Fruit fly (Drosophila melanogaster) whole organism, embryonic: ENCODE data around the gene CG15740.

ENCODE experiments used
- Bgb ChIP-seq: fragments of 200-800 bp; sonication (Bioruptor generic); IDR thresholded peaks from 2 replicates; pipeline ENCODE4 v1.3.6; 2022; ENCODE audit warnings: missing biosample characterization, missing genetic modification characterization; ENCODE audit not compliant: partially characterized antibody
- CG10209 ChIP-seq: fragments of 200-800 bp; sonication (Bioruptor generic); optimal IDR thresholded peaks from 3 replicates; lab custom pipeline; 2017; ENCODE audit warnings: missing biosample characterization, mild to moderate bottlenecking, missing genetic modification characterization, missing genetic modification reagents
- CG10431 ChIP-seq: fragments of 200-800 bp; sonication (Bioruptor generic); optimal IDR thresholded peaks from 3 replicates; lab custom pipeline; 2018; ENCODE audit warnings: missing biosample characterization, mild to moderate bottlenecking, missing genetic modification characterization
- CG10959 ChIP-seq: fragments of 200-800 bp; sonication (Bioruptor generic); IDR thresholded peaks from 2 replicates; pipeline ENCODE4 v1.3.6; 2022; ENCODE audit warnings: missing biosample characterization, missing genetic modification characterization
- CG11398 ChIP-seq: fragments of 200-800 bp; sonication (Bioruptor generic); optimal IDR thresholded peaks from 2 replicates; lab custom pipeline; 2016; ENCODE audit warnings: missing biosample characterization, missing genetic modification characterization
- CG11504 ChIP-seq: fragments of 200-800 bp; sonication (Bioruptor generic); optimal IDR thresholded peaks from 3 replicates; lab custom pipeline; 2019; ENCODE audit warnings: missing biosample characterization, mild to moderate bottlenecking, missing genetic modification characterization, moderate library complexity
- CG12219 ChIP-seq: fragments of 200-800 bp; sonication (Bioruptor generic); optimal IDR thresholded peaks from 3 replicates; lab custom pipeline; 2018; ENCODE audit warnings: missing biosample characterization, mild to moderate bottlenecking, missing genetic modification characterization
- CG12236 ChIP-seq: fragments of 200-800 bp; sonication (Bioruptor generic); optimal IDR thresholded peaks from 2 replicates; lab custom pipeline; 2016; ENCODE audit warnings: missing biosample characterization, missing genetic modification characterization
- CG13424 ChIP-seq: fragments of 200-800 bp; sonication (Bioruptor generic); optimal IDR thresholded peaks from 2 replicates; lab custom pipeline; 2019; ENCODE audit warnings: missing biosample characterization, mild to moderate bottlenecking, missing genetic modification characterization, moderate library complexity
- CG14860 ChIP-seq: fragments of 200-800 bp; sonication (Bioruptor generic); IDR thresholded peaks from 3 replicates; pipeline ENCODE4 v1.3.6; 2022; ENCODE audit warnings: missing biosample characterization, missing genetic modification characterization; ENCODE audit not compliant: partially characterized antibody
- CG14965 ChIP-seq: fragments of 200-800 bp; sonication (Bioruptor generic); optimal IDR thresholded peaks from 2 replicates; lab custom pipeline; 2016; ENCODE audit warnings: missing biosample characterization, missing genetic modification characterization, borderline replicate concordance
- CG15479 ChIP-seq: fragments of 200-800 bp; sonication (Bioruptor generic); optimal IDR thresholded peaks from 3 replicates; lab custom pipeline; 2019; ENCODE audit warnings: missing biosample characterization, mild to moderate bottlenecking, missing genetic modification characterization, moderate library complexity
- CG15601 ChIP-seq: fragments of 200-800 bp; sonication (Bioruptor generic); optimal IDR thresholded peaks from 3 replicates; lab custom pipeline; 2019; ENCODE audit warnings: missing biosample characterization, mild to moderate bottlenecking, missing genetic modification characterization, moderate library complexity
- CG15696 ChIP-seq: fragments of 200-800 bp; sonication (Bioruptor generic); optimal IDR thresholded peaks from 2 replicates; lab custom pipeline; 2019; ENCODE audit warnings: missing biosample characterization, mild to moderate bottlenecking, missing genetic modification characterization, moderate library complexity
- CG17186 ChIP-seq: fragments of 200-800 bp; sonication (Bioruptor generic); optimal IDR thresholded peaks from 3 replicates; lab custom pipeline; 2017; ENCODE audit warnings: missing biosample characterization, missing genetic modification reagents, missing genetic modification characterization
- CG17568 ChIP-seq: fragments of 200-800 bp; sonication (Bioruptor generic); optimal IDR thresholded peaks from 2 replicates; lab custom pipeline; 2018; ENCODE audit warnings: missing biosample characterization, mild to moderate bottlenecking, missing genetic modification characterization, moderate library complexity
- CG18011 ChIP-seq: fragments of 200-800 bp; sonication (Bioruptor generic); optimal IDR thresholded peaks from 2 replicates; lab custom pipeline; 2017; ENCODE audit warnings: missing biosample characterization, missing genetic modification characterization, mild to moderate bottlenecking, moderate library complexity, missing genotype
- CG33557 ChIP-seq: fragments of 200-800 bp; sonication (Bioruptor generic); optimal IDR thresholded peaks from 2 replicates; lab custom pipeline; 2019; ENCODE audit warnings: missing biosample characterization, mild to moderate bottlenecking, missing genetic modification characterization, moderate library complexity
- CG7372 ChIP-seq: fragments of 200-800 bp; sonication (Bioruptor generic); IDR thresholded peaks from 2 replicates; pipeline ENCODE4 v1.3.6; 2022; ENCODE audit warnings: missing biosample characterization, missing genetic modification characterization
- CG7987 ChIP-seq: fragments of 200-800 bp; sonication (Bioruptor generic); optimal IDR thresholded peaks from 2 replicates; lab custom pipeline; 2018; ENCODE audit warnings: missing biosample characterization, mild to moderate bottlenecking, missing genetic modification characterization, moderate library complexity
- CG8290 ChIP-seq, 3 experiments: fragments of 200-800 bp; sonication (Bioruptor generic); optimal IDR thresholded peaks; 2 replicates each; lab custom pipeline; 2016 to 2019; ENCODE audit warnings: missing biosample characterization in 3 of 3, missing genetic modification characterization in 3 of 3, mild to moderate bottlenecking in 2 of 3, moderate library complexity in 1 of 3
- Dip2 ChIP-seq: fragments of 200-800 bp; sonication (Bioruptor generic); IDR thresholded peaks from 2 replicates; pipeline ENCODE4 v1.3.6; 2022; ENCODE audit warnings: missing biosample characterization, missing genetic modification characterization
- Elba2 ChIP-seq: fragments of 200-800 bp; sonication (Bioruptor generic); optimal IDR thresholded peaks from 3 replicates; lab custom pipeline; 2016; ENCODE audit warnings: missing biosample characterization, missing genetic modification characterization
- Hand ChIP-seq: fragments of 200-800 bp; sonication (Bioruptor generic); optimal IDR thresholded peaks from 2 replicates; lab custom pipeline; 2017; ENCODE audit warnings: mild to moderate bottlenecking, missing biosample characterization, missing genetic modification reagents, missing genetic modification characterization
- Jarid2 ChIP-seq: fragments of 200-800 bp; sonication (Bioruptor generic); optimal IDR thresholded peaks from 3 replicates; lab custom pipeline; 2017; ENCODE audit warnings: mild to moderate bottlenecking, missing biosample characterization, missing genetic modification reagents, missing genetic modification characterization
- Med ChIP-seq: fragments of 200-800 bp; sonication (Bioruptor generic); peaks from one replicate; lab custom pipeline; 2016; ENCODE audit warnings: missing biosample characterization, missing genetic modification characterization, mild to moderate bottlenecking, inconsistent platforms, moderate library complexity
- NK7.1 ChIP-seq: fragments of 200-800 bp; sonication (Bioruptor generic); optimal IDR thresholded peaks from 3 replicates; lab custom pipeline; 2016; ENCODE audit warnings: missing biosample characterization, missing genetic modification characterization
- Side ChIP-seq: fragments of 200-800 bp; sonication (Bioruptor generic); optimal IDR thresholded peaks from 2 replicates; lab custom pipeline; 2016; ENCODE audit warnings: missing biosample characterization, missing genetic modification characterization
- Six4 ChIP-seq: fragments of 200-800 bp; sonication (Bioruptor generic); optimal IDR thresholded peaks from 2 replicates; lab custom pipeline; 2016; ENCODE audit warnings: missing biosample characterization, missing genetic modification characterization
- Sox100B ChIP-seq: fragments of 200-800 bp; sonication (Bioruptor generic); optimal IDR thresholded peaks from 3 replicates; lab custom pipeline; 2018; ENCODE audit warnings: missing biosample characterization, mild to moderate bottlenecking, missing genetic modification characterization
- Sox102F ChIP-seq: fragments of 200-800 bp; sonication (Bioruptor generic); optimal IDR thresholded peaks from 2 replicates; lab custom pipeline; 2018; ENCODE audit warnings: missing biosample characterization, mild to moderate bottlenecking, missing genetic modification characterization, moderate library complexity
- Ssrp ChIP-seq: fragments of 200-800 bp; sonication (Bioruptor generic); optimal IDR thresholded peaks from 2 replicates; lab custom pipeline; 2018; ENCODE audit warnings: missing biosample characterization, mild to moderate bottlenecking, missing genetic modification characterization, moderate library complexity
- Stat92E ChIP-seq, 3 experiments: fragments of >200 bp in 2 of 3; fragments of 200-800 bp in 1 of 3; sonication (Bioruptor generic) in 1 of 3; optimal IDR thresholded peaks; 2 replicates each; lab custom pipeline; 2017 to 2019; ENCODE audit warnings: missing biosample characterization in 3 of 3, missing genetic modification characterization in 3 of 3, mild to moderate bottlenecking in 1 of 3, moderate library complexity in 1 of 3
- ac ChIP-seq: fragments of 200-800 bp; sonication (Bioruptor generic); optimal IDR thresholded peaks from 3 replicates; lab custom pipeline; 2017; ENCODE audit warnings: missing biosample characterization, mild to moderate bottlenecking, missing genetic modification characterization
- ato ChIP-seq: fragments of 200-800 bp; sonication (Bioruptor generic); IDR thresholded peaks from 2 replicates; pipeline ENCODE4 v1.3.6; 2022; ENCODE audit warnings: missing biosample characterization, missing genetic modification characterization; ENCODE audit not compliant: partially characterized antibody
- bowl ChIP-seq: fragments of 200-800 bp; sonication (Bioruptor generic); IDR thresholded peaks from 2 replicates; pipeline ENCODE4 v1.3.6; 2022; ENCODE audit warnings: missing biosample characterization, missing genetic modification characterization
- chn ChIP-seq: fragments of 200-800 bp; sonication (Bioruptor generic); optimal IDR thresholded peaks from 2 replicates; lab custom pipeline; 2016; ENCODE audit warnings: missing biosample characterization, missing genetic modification characterization
- dm ChIP-seq: fragments of 200-800 bp; sonication (Bioruptor generic); optimal IDR thresholded peaks from 3 replicates; lab custom pipeline; 2016; ENCODE audit warnings: missing biosample characterization, missing genetic modification characterization
- fd96Cb ChIP-seq: fragments of 200-800 bp; sonication (Bioruptor generic); optimal IDR thresholded peaks from 2 replicates; lab custom pipeline; 2018; ENCODE audit warnings: missing biosample characterization, mild to moderate bottlenecking, missing genetic modification characterization, moderate library complexity
- grau ChIP-seq: fragments of 200-800 bp; optimal IDR thresholded peaks from 3 replicates; lab custom pipeline; 2019; ENCODE audit warnings: missing biosample characterization, mild to moderate bottlenecking, missing genetic modification characterization, moderate library complexity
- ken ChIP-seq: fragments of 200-800 bp; sonication (Bioruptor generic); IDR thresholded peaks from 3 replicates; pipeline ENCODE4 v1.3.6; 2022; ENCODE audit warnings: missing biosample characterization, missing genetic modification characterization
- odd ChIP-seq: fragments of 200-800 bp; sonication (Bioruptor generic); optimal IDR thresholded peaks from 2 replicates; lab custom pipeline; 2017; ENCODE audit warnings: missing biosample characterization, mild to moderate bottlenecking, missing genetic modification characterization
- otp ChIP-seq: fragments of 200-800 bp; sonication (Bioruptor generic); IDR thresholded peaks from 3 replicates; pipeline ENCODE4, ENCODE4 v1.3.6; 2022; ENCODE audit warnings: missing biosample characterization, missing genetic modification characterization
- pum ChIP-seq: fragments of 200-800 bp; sonication (Bioruptor generic); optimal IDR thresholded peaks from 2 replicates; lab custom pipeline; 2016; ENCODE audit warnings: missing biosample characterization, missing genetic modification characterization
- ranshi ChIP-seq: fragments of 200-800 bp; sonication (Bioruptor generic); IDR thresholded peaks from 2 replicates; pipeline ENCODE4 v1.3.6; 2022; ENCODE audit warnings: missing biosample characterization, missing genetic modification characterization
- seq ChIP-seq: fragments of 200-800 bp; sonication (Bioruptor generic); IDR thresholded peaks from 2 replicates; pipeline ENCODE4 v1.3.6; 2022; ENCODE audit warnings: missing biosample characterization, missing genetic modification characterization
- slou ChIP-seq: fragments of 200-800 bp; sonication (Bioruptor generic); optimal IDR thresholded peaks from 3 replicates; lab custom pipeline; 2016; ENCODE audit warnings: missing biosample characterization, missing genetic modification characterization
- tin ChIP-seq: fragments of 200-800 bp; sonication (Bioruptor generic); optimal IDR thresholded peaks from 3 replicates; lab custom pipeline; 2016; ENCODE audit warnings: missing biosample characterization, missing genetic modification characterization
- yki ChIP-seq: fragments of >200 bp; optimal IDR thresholded peaks from 3 replicates; lab custom pipeline; 2018

CG15740 gene

dm6 chrX:11854758-11855465, 9.0 kb upstream of the CG15740 start, which contains the start of the genes CG10347 and ATP7 (continued):
- TF ChIP-seq chn (GFP tag; lab: Kevin White, UChicago): peak; percentile 12
- no peak for TF ChIP-seq pum (GFP tag; lab: Kevin White, UChicago)
- TF ChIP-seq CG10959: no peak
- no peak for TF ChIP-seq ranshi (GFP tag; lab: Robert Waterston, UW)
- TF ChIP-seq NK7.1: no peak
- TF ChIP-seq Sox100B (GFP tag; lab: Kevin White, UChicago): no peak
- no peak for TF ChIP-seq Sox102F (GFP tag; lab: Kevin White, UChicago)
- no peak for TF ChIP-seq Side (GFP tag; lab: Kevin White, UChicago)
- peak; percentile 86 for TF ChIP-seq Med (GFP tag; lab: Kevin White, UChicago)
- TF ChIP-seq Stat92E (GFP tag; optimal IDR thresholded peaks at IDR 0.05; lab: Kevin White, UChicago): peak in 1 of 3 experiments; percentile 21
- TF ChIP-seq Jarid2 (GFP tag; lab: Kevin White, UChicago): peak; percentile 80
- no peak for TF ChIP-seq seq (GFP tag; lab: Robert Waterston, UW)
- TF ChIP-seq yki (lab: Kevin White, UChicago): no peak
- TF ChIP-seq Ssrp: no peak
- no peak for TF ChIP-seq CG10431 (GFP tag; lab: Kevin White, UChicago)
- TF ChIP-seq CG12236 (GFP tag; lab: Kevin White, UChicago): no peak
- TF ChIP-seq dm (GFP tag; lab: Kevin White, UChicago): no peak
- TF ChIP-seq CG10209 (GFP tag; lab: Kevin White, UChicago): no peak
- TF ChIP-seq CG17186: peak; percentile 15
- no peak for TF ChIP-seq ken
- no peak for TF ChIP-seq CG14965 (GFP tag; lab: Kevin White, UChicago)
- no peak for TF ChIP-seq CG8290 (GFP tag; optimal IDR thresholded peaks at IDR 0.05; lab: Kevin White, UChicago)
- TF ChIP-seq CG8290 (tag; optimal IDR thresholded peaks at IDR 0.05; lab: Kevin White, UChicago): peak in 1 of 2 experiments; percentile 35
- peak; percentile 25 for TF ChIP-seq tin
- no peak for TF ChIP-seq otp (GFP tag; lab: Robert Waterston, UW)
- peak; percentile 94 for TF ChIP-seq CG14860 (GFP tag; lab: Robert Waterston, UW)
- TF ChIP-seq CG33557 (GFP tag; lab: Kevin White, UChicago): no peak
- no peak for TF ChIP-seq Six4 (GFP tag; lab: Kevin White, UChicago)
- no peak for TF ChIP-seq CG17568 (GFP tag; lab: Kevin White, UChicago)
- no peak for TF ChIP-seq ac (GFP tag; lab: Kevin White, UChicago)
- TF ChIP-seq slou: no peak
- peak; percentile 25 for TF ChIP-seq grau (tag; lab: Kevin White, UChicago)
- TF ChIP-seq fd96Cb (tag; lab: Kevin White, UChicago): no peak
- no peak for TF ChIP-seq CG12219 (GFP tag; lab: Kevin White, UChicago)
- TF ChIP-seq CG11398 (GFP tag; lab: Kevin White, UChicago): no peak
- TF ChIP-seq CG18011 (GFP tag; lab: Kevin White, UChicago): no peak
- peak; percentile 90 for TF ChIP-seq Bgb (GFP tag; lab: Robert Waterston, UW)
- TF ChIP-seq ato (GFP tag; lab: Robert Waterston, UW): no peak; the same call in 1 of the 2 replicates
- peak; percentile 21 for TF ChIP-seq CG11504 (tag; lab: Kevin White, UChicago)
- TF ChIP-seq CG15601: no peak
- TF ChIP-seq CG15696 (tag; lab: Kevin White, UChicago): peak; percentile 1
- TF ChIP-seq CG13424 (tag; lab: Kevin White, UChicago): peak; percentile 43
- TF ChIP-seq CG7987 (GFP tag; lab: Kevin White, UChicago): no peak
- TF ChIP-seq CG7372 (GFP tag; lab: Robert Waterston, UW): no peak
- no peak for TF ChIP-seq bowl (GFP tag; lab: Robert Waterston, UW)
- TF ChIP-seq Elba2 (GFP tag; lab: Kevin White, UChicago): no peak
- no peak for TF ChIP-seq Hand (GFP tag; lab: Kevin White, UChicago)
- TF ChIP-seq Dip2 (GFP tag; lab: Robert Waterston, UW): no peak
- TF ChIP-seq CG15479 (GFP tag; lab: Kevin White, UChicago): no peak
- TF ChIP-seq odd (GFP tag; lab: Kevin White, UChicago): no peak
